Worm (Caenorhabditis elegans): ENCODE results near the gene lrch-1.

DNA sequence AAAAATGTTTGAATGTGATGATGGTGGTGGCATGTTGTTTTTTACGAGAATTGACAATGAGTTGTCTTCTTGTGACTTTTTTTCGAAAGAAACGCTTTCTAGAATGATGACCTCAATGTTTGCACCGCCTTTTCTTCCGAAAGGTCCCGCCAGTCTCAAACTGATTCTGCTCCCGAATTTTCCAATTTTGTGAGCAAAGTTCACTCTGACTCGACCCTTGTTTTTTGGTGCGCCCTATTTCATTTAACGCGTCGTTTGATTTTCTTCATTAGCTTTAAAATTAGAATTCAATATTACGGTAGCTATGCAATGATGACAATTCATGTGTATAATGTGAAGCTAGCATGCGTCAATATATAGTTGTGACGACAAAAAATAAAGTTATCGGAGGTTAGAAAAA, 14.2 kb upstream of the lrch-1 start, which contains the start of gene lite-1:
- TF ChIP-seq W03F9.2 (tag; optimal IDR thresholded peaks at IDR 0.05) (no peak), dao-5 (tag; optimal IDR thresholded peaks at IDR 0.05) (no peak)
